Worm (Caenorhabditis elegans): ENCODE measurements around the gene F40G12.7.

DNA sequence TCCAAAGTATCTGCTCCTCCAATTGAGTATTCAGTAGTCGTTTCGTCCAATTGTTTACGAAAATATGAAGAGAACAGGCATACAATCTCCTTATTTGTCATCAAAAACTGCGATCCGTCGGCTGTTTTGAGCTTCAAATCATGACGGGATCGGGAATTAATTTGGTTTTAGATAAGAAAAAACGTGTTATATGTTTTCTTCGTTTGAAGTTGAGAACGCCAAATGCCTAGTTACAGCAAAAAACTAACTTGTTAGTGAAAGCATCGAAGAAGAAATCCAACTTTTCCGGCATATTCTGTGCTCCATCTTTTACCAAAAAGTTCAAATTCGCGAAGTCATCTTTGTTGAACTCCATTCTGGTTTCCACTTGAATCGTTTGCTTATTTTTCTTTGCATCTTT is 15.0 kb downstream of the F40G12.7 start, which contains the start of gene F14D7.1:
- TF ChIP-seq zag-1 (tag; optimal IDR thresholded peaks at IDR 0.05) (no peak), ama-1 (optimal IDR thresholded peaks at IDR 0.05) (no peak), ztf-11 (tag; optimal IDR thresholded peaks at IDR 0.05) (no peak), sea-2 (GFP tag; optimal IDR thresholded peaks at IDR 0.05) (no peak), pqm-1 (tag; optimal IDR thresholded peaks at IDR 0.05) (no peak), nhr-77 (tag; optimal IDR thresholded peaks at IDR 0.05) (no peak)

Data from whole organism, L3 larva.